Worm (Caenorhabditis elegans) whole organism, young adult: ENCODE measurements around the gene C07H6.9.
A peak's percentile ranks its signal among the peaks of the same experiment; 100 is the strongest.

Experiments used
- B0019.2 ChIP-seq: fragments of 200-800 bp; sonication (Bioruptor generic); conservative IDR thresholded peaks from 2 replicates; pipeline ENCODE4 v1.3.6; 2022; ENCODE audit warnings: missing genetic modification reagents, missing genetic modification characterization, missing compliant biosample characterization
- B0336.3 ChIP-seq: fragments of 200-800 bp; sonication (Bioruptor generic); IDR thresholded peaks from 2 replicates; pipeline ENCODE4 v1.3.6; 2022; ENCODE audit warnings: missing genetic modification characterization, missing compliant biosample characterization
- C06A6.2 ChIP-seq: fragments of 200-800 bp; sonication (Bioruptor generic); conservative IDR thresholded peaks from 2 replicates; pipeline ENCODE4 v1.3.6; 2022; ENCODE audit warnings: missing genetic modification characterization, missing compliant biosample characterization
- C17E4.6 ChIP-seq: fragments of 200-800 bp; sonication (Bioruptor generic); IDR thresholded peaks from 2 replicates; pipeline ENCODE4 v1.3.6; 2022; ENCODE audit warnings: missing genetic modification reagents, missing genetic modification characterization, missing compliant biosample characterization
- F23B12.7 ChIP-seq: sonication (generic microtip); optimal IDR thresholded peaks from 2 replicates; lab custom pipeline; 2017; ENCODE audit warnings: missing genetic modification characterization, mild to moderate bottlenecking, missing compliant biosample characterization, antibody characterized with exemption, moderate library complexity; ENCODE audit not compliant: insufficient read depth
- F33H1.4 ChIP-seq: fragments of 200-800 bp; sonication (Bioruptor generic); IDR thresholded peaks from 2 replicates; pipeline ENCODE4 v1.3.6; 2022; ENCODE audit warnings: missing genetic modification reagents, missing genetic modification characterization, missing compliant biosample characterization
- F52B5.7 ChIP-seq: sonication (generic microtip); optimal IDR thresholded peaks from 2 replicates; lab custom pipeline; 2016; ENCODE audit warnings: mild to moderate bottlenecking, missing genetic modification characterization, missing compliant biosample characterization
- F55B11.4 ChIP-seq: sonication (generic microtip); optimal IDR thresholded peaks from 2 replicates; lab custom pipeline; 2016; ENCODE audit warnings: missing compliant biosample characterization, missing genetic modification characterization, borderline replicate concordance; ENCODE audit not compliant: insufficient read depth
- F57C9.4 ChIP-seq: sonication (generic microtip); optimal IDR thresholded peaks from 2 replicates; lab custom pipeline; 2017; ENCODE audit warnings: mild to moderate bottlenecking, missing genetic modification characterization, missing compliant biosample characterization
- T07F8.4 ChIP-seq: sonication (generic microtip); optimal IDR thresholded peaks from 2 replicates; lab custom pipeline; 2016; ENCODE audit warnings: mild to moderate bottlenecking, missing genetic modification characterization, moderate library complexity, missing compliant biosample characterization
- Y53G8AR.9 ChIP-seq: fragments of 200-800 bp; sonication (Bioruptor generic); conservative IDR thresholded peaks from 2 replicates; pipeline ENCODE4 v1.3.6; 2022; ENCODE audit warnings: missing genetic modification reagents, missing genetic modification characterization, missing compliant biosample characterization
- Y56A3A.18 ChIP-seq: fragments of 200-800 bp; sonication (Bioruptor generic); IDR thresholded peaks from 2 replicates; pipeline ENCODE4 v1.3.6; 2022; ENCODE audit warnings: missing genetic modification reagents, missing genetic modification characterization, missing compliant biosample characterization
- ama-1 ChIP-seq, 3 experiments: fragments of 150-350 bp in 1 of 3; sonication (generic microtip) in 2 of 3; optimal IDR thresholded peaks; 2 replicates each; lab custom pipeline; 2014 to 2018; ENCODE audit warnings: missing biosample characterization in 2 of 3, missing genetic modification characterization in 2 of 3, missing genetic modification reagents in 2 of 3
- aptf-3 ChIP-seq: fragments of 200-800 bp; sonication (Bioruptor generic); IDR thresholded peaks from 2 replicates; pipeline ENCODE4 v1.3.6; 2022; ENCODE audit warnings: missing genetic modification characterization, missing compliant biosample characterization
- atf-7 ChIP-seq: sonication (generic microtip); optimal IDR thresholded peaks from 2 replicates; lab custom pipeline; 2017; ENCODE audit warnings: mild to moderate bottlenecking, missing genetic modification characterization, missing compliant biosample characterization
- athp-1 ChIP-seq: sonication (generic microtip); optimal IDR thresholded peaks from 2 replicates; lab custom pipeline; 2017; ENCODE audit warnings: mild to moderate bottlenecking, missing genetic modification characterization, missing compliant biosample characterization
- attf-5 ChIP-seq: fragments of 200-800 bp; sonication (Bioruptor generic); optimal IDR thresholded peaks from 2 replicates; lab custom pipeline; 2018; ENCODE audit warnings: mild to moderate bottlenecking, missing genetic modification characterization, missing compliant biosample characterization
- bed-1 ChIP-seq: fragments of 200-800 bp; sonication (Bioruptor generic); IDR thresholded peaks from 2 replicates; pipeline ENCODE4 v1.3.6; 2022; ENCODE audit warnings: missing genetic modification reagents, missing genetic modification characterization, missing compliant biosample characterization
- bed-2 ChIP-seq: fragments of 200-800 bp; sonication (Bioruptor generic); IDR thresholded peaks from 2 replicates; pipeline ENCODE4 v1.3.6; 2022; ENCODE audit warnings: missing genetic modification reagents, missing genetic modification characterization, missing compliant biosample characterization
- egl-44 ChIP-seq: fragments of 200-800 bp; sonication (Bioruptor generic); IDR thresholded peaks from 2 replicates; pipeline ENCODE4 v1.3.6; 2022; ENCODE audit warnings: missing genetic modification reagents, missing genetic modification characterization, missing compliant biosample characterization
- ets-4 ChIP-seq: fragments of 200-800 bp; sonication (Bioruptor generic); optimal IDR thresholded peaks from 2 replicates; lab custom pipeline; 2018; ENCODE audit warnings: mild to moderate bottlenecking, missing genetic modification characterization, missing compliant biosample characterization
- him-1 ChIP-seq: sonication (generic microtip); optimal IDR thresholded peaks from 2 replicates; lab custom pipeline; 2016; ENCODE audit warnings: missing genotype, missing genetic modification reagents, missing genetic modification characterization, missing compliant biosample characterization
- hlh-26 ChIP-seq: fragments of 200-800 bp; sonication (Bioruptor generic); conservative IDR thresholded peaks from 2 replicates; pipeline ENCODE4 v1.3.6; 2022; ENCODE audit warnings: missing genetic modification reagents, missing genetic modification characterization, missing compliant biosample characterization
- hmg-1.2 ChIP-seq: fragments of 200-800 bp; sonication (Bioruptor generic); IDR thresholded peaks from 2 replicates; pipeline ENCODE4 v1.3.6; 2022; ENCODE audit warnings: missing genetic modification reagents, missing genetic modification characterization, missing compliant biosample characterization
- hmg-20 ChIP-seq: fragments of 200-800 bp; sonication (Bioruptor generic); IDR thresholded peaks from 2 replicates; pipeline ENCODE4 v1.3.6; 2022; ENCODE audit warnings: missing genetic modification reagents, missing genetic modification characterization, missing compliant biosample characterization
- lag-1 ChIP-seq: fragments of 200-800 bp; sonication (Bioruptor generic); IDR thresholded peaks from 2 replicates; pipeline ENCODE4 v1.3.6; 2022; ENCODE audit warnings: missing genetic modification reagents, missing genetic modification characterization, missing compliant biosample characterization
- let-607 ChIP-seq, 2 experiments: fragments of 200-800 bp in 1 of 2; sonication (Bioruptor generic) in 1 of 2; sonication (generic microtip) in 1 of 2; optimal IDR thresholded peaks; 2 replicates each; lab custom pipeline; 2016 to 2018; ENCODE audit warnings: mild to moderate bottlenecking in 2 of 2, missing compliant biosample characterization in 2 of 2, missing genetic modification characterization in 2 of 2, moderate library complexity in 2 of 2, missing genotype in 1 of 2
- lin-54 ChIP-seq: fragments of 200-800 bp; sonication (Bioruptor generic); optimal IDR thresholded peaks from 2 replicates; lab custom pipeline; 2018; ENCODE audit warnings: mild to moderate bottlenecking, missing genetic modification characterization, missing compliant biosample characterization
- lsl-1 ChIP-seq: fragments of 200-800 bp; sonication (Bioruptor generic); optimal IDR thresholded peaks from 2 replicates; lab custom pipeline; 2018; ENCODE audit warnings: mild to moderate bottlenecking, missing genetic modification characterization, moderate library complexity, missing compliant biosample characterization
- madf-10 ChIP-seq: sonication (generic microtip); optimal IDR thresholded peaks from 2 replicates; lab custom pipeline; 2016; ENCODE audit warnings: mild to moderate bottlenecking, missing genetic modification characterization, missing compliant biosample characterization
- madf-8 ChIP-seq: fragments of 200-800 bp; sonication (Bioruptor generic); conservative IDR thresholded peaks from 2 replicates; pipeline ENCODE4 v1.3.6; 2022; ENCODE audit warnings: missing genetic modification reagents, missing genetic modification characterization, missing compliant biosample characterization
- mel-28 ChIP-seq: sonication (generic microtip); optimal IDR thresholded peaks from 2 replicates; lab custom pipeline; 2016; ENCODE audit warnings: borderline replicate concordance, mild to moderate bottlenecking, missing genetic modification characterization, missing compliant biosample characterization
- mes-4 ChIP-seq: sonication (generic microtip); optimal IDR thresholded peaks from 2 replicates; lab custom pipeline; 2016; ENCODE audit warnings: missing genotype, missing genetic modification characterization, missing compliant biosample characterization
- nhr-120 ChIP-seq: fragments of 200-800 bp; sonication (Bioruptor generic); IDR thresholded peaks from 2 replicates; pipeline ENCODE4 v1.3.6; 2022; ENCODE audit warnings: missing genetic modification characterization, missing compliant biosample characterization
- nhr-80 ChIP-seq: sonication (generic microtip); optimal IDR thresholded peaks from 2 replicates; lab custom pipeline; 2016; ENCODE audit warnings: missing genetic modification characterization, missing compliant biosample characterization
- nhr-90 ChIP-seq: sonication (generic microtip); optimal IDR thresholded peaks from 2 replicates; lab custom pipeline; 2016; ENCODE audit warnings: missing genotype, mild to moderate bottlenecking, missing genetic modification characterization, missing compliant biosample characterization
- pbrm-1 ChIP-seq: fragments of 200-800 bp; sonication (Bioruptor generic); IDR thresholded peaks from 2 replicates; pipeline ENCODE4 v1.3.6; 2022; ENCODE audit warnings: missing genetic modification reagents, missing genetic modification characterization, missing compliant biosample characterization
- rcor-1 ChIP-seq: fragments of 200-800 bp; sonication (Bioruptor generic); IDR thresholded peaks from 2 replicates; pipeline ENCODE4 v1.3.6; 2022; ENCODE audit warnings: missing genetic modification reagents, missing genetic modification characterization, missing compliant biosample characterization
- sea-2 ChIP-seq: fragments of 200-800 bp; sonication (Bioruptor generic); IDR thresholded peaks from 2 replicates; pipeline ENCODE4 v1.3.6; 2022; ENCODE audit warnings: missing genetic modification characterization, missing compliant biosample characterization
- snpc-1.3 ChIP-seq: sonication (generic microtip); optimal IDR thresholded peaks from 2 replicates; lab custom pipeline; 2017; ENCODE audit warnings: missing genetic modification characterization, mild to moderate bottlenecking, missing compliant biosample characterization, antibody characterized with exemption, moderate library complexity, missing genotype, missing genetic modification reagents; ENCODE audit not compliant: insufficient read depth
- somi-1 ChIP-seq: fragments of 200-800 bp; sonication (Bioruptor generic); optimal IDR thresholded peaks from 2 replicates; lab custom pipeline; 2018; ENCODE audit warnings: mild to moderate bottlenecking, missing genetic modification characterization, missing compliant biosample characterization
- tbx-9 ChIP-seq: sonication (generic microtip); optimal IDR thresholded peaks from 2 replicates; lab custom pipeline; 2016; ENCODE audit warnings: borderline replicate concordance, missing genetic modification characterization, inconsistent platforms, missing compliant biosample characterization
- unc-62 ChIP-seq: fragments of 150-350 bp; optimal IDR thresholded peaks from 2 replicates; lab custom pipeline; 2014; ENCODE audit warnings: missing biosample characterization, missing genetic modification reagents, missing genetic modification characterization
- zfh-2 ChIP-seq: fragments of 200-800 bp; sonication (Bioruptor generic); conservative IDR thresholded peaks from 2 replicates; pipeline ENCODE4 v1.3.6; 2022; ENCODE audit warnings: missing genetic modification reagents, missing genetic modification characterization, missing compliant biosample characterization
- zim-3 ChIP-seq: sonication (generic microtip); optimal IDR thresholded peaks from 2 replicates; lab custom pipeline; 2017; ENCODE audit warnings: mild to moderate bottlenecking, missing genetic modification characterization, moderate library complexity, missing compliant biosample characterization
- ztf-22 ChIP-seq: fragments of 200-800 bp; sonication (Bioruptor generic); optimal IDR thresholded peaks from 2 replicates; lab custom pipeline; 2018; ENCODE audit warnings: mild to moderate bottlenecking, missing genetic modification characterization, moderate library complexity, missing compliant biosample characterization
- ztf-26 ChIP-seq: sonication (generic microtip); optimal IDR thresholded peaks from 2 replicates; lab custom pipeline; 2017; ENCODE audit warnings: missing genetic modification characterization, missing compliant biosample characterization
- ztf-6 ChIP-seq: fragments of 200-800 bp; sonication (Bioruptor generic); IDR thresholded peaks from 2 replicates; pipeline ENCODE4 v1.3.6; 2022; ENCODE audit warnings: missing genetic modification reagents, missing genetic modification characterization, missing compliant biosample characterization

Gene C07H6.9

ce11 chrIII:7520672-7521071 lies 21.4 kb upstream of the C07H6.9 start, which contains the start of the genes cux-7 and C07H6.2 (continued):
- TF ChIP-seq ama-1 (optimal IDR thresholded peaks at IDR 0.05; lab: Kevin White, UChicago) (no peak), ama-1 (GFP tag; optimal IDR thresholded peaks at IDR 0.05; lab: Kevin White, UChicago) (no peak), hmg-20 (GFP tag; lab: Robert Waterston, UW) (peak; percentile 80; the same call in 1 of the 2 replicates), tbx-9 (tag; lab: Kevin White, UChicago) (no peak), pbrm-1 (GFP tag; lab: Robert Waterston, UW) (peak; percentile 86), zfh-2 (no peak), C06A6.2 (peak; percentile 78; the same call in 1 of the 2 replicates), attf-5 (peak; percentile 73), nhr-90 (no peak), sea-2 (GFP tag; lab: Robert Waterston, UW) (peak; percentile 85), hlh-26 (GFP tag; lab: Robert Waterston, UW) (no peak), let-607 (tag; optimal IDR thresholded peaks at IDR 0.05; lab: Kevin White, UChicago) (peak in 1 of 2 experiments; percentile 88), F55B11.4 (tag; lab: Kevin White, UChicago) (no peak), ztf-26 (peak; percentile 67), ztf-6 (GFP tag; lab: Robert Waterston, UW) (peak; percentile 79), hmg-1.2 (peak; percentile 37; the same call in 1 of the 2 replicates), nhr-80 (tag; lab: Kevin White, UChicago) (peak; percentile 28), somi-1 (GFP tag; lab: Kevin White, UChicago) (peak; percentile 74), bed-2 (GFP tag; lab: Robert Waterston, UW) (peak; percentile 96), T07F8.4 (peak; percentile 41), Y53G8AR.9 (GFP tag; lab: Robert Waterston, UW) (peak; percentile 80), lag-1 (GFP tag; lab: Robert Waterston, UW) (peak; percentile 82; the same call in 1 of the 2 replicates), C17E4.6 (GFP tag; lab: Robert Waterston, UW) (peak; percentile 59; the same call in 1 of the 2 replicates), unc-62 (no peak), mes-4 (peak; percentile 20), nhr-120 (0 out of 2 replicates have a peak, but pooled peaks have one; percentile 59), lsl-1 (peak; percentile 65), madf-10 (tag; lab: Kevin White, UChicago) (peak; percentile 91), athp-1 (tag; lab: Kevin White, UChicago) (peak; percentile 80), lin-54 (GFP tag; lab: Kevin White, UChicago) (peak; percentile 88), B0336.3 (0 out of 2 replicates have a peak, but pooled peaks have one; percentile 45), zim-3 (tag; lab: Kevin White, UChicago) (peak; percentile 96), snpc-1.3 (tag; lab: Kevin White, UChicago) (peak; percentile 50), F23B12.7 (tag; lab: Kevin White, UChicago) (no peak), ztf-22 (GFP tag; lab: Kevin White, UChicago) (peak; percentile 29), Y56A3A.18 (GFP tag; lab: Robert Waterston, UW) (peak; percentile 58; the same call in 1 of the 2 replicates), B0019.2 (GFP tag; lab: Robert Waterston, UW) (peak; percentile 54; the same call in 1 of the 2 replicates), F57C9.4 (peak; percentile 97), bed-1 (no peak), madf-8 (GFP tag; lab: Robert Waterston, UW) (peak; percentile 72), F52B5.7 (tag; lab: Kevin White, UChicago) (peak; percentile 50), F33H1.4 (GFP tag; lab: Robert Waterston, UW) (peak; percentile 72), mel-28 (peak; percentile 34), ets-4 (GFP tag; lab: Kevin White, UChicago) (no peak), atf-7 (tag; lab: Kevin White, UChicago) (peak; percentile 74), him-1 (peak; percentile 66), aptf-3 (no peak), egl-44 (GFP tag; lab: Robert Waterston, UW) (no peak), rcor-1 (GFP tag; lab: Robert Waterston, UW) (peak; percentile 90)
